Worm (Caenorhabditis elegans): ENCODE results near the gene idpb-3.

DNA sequence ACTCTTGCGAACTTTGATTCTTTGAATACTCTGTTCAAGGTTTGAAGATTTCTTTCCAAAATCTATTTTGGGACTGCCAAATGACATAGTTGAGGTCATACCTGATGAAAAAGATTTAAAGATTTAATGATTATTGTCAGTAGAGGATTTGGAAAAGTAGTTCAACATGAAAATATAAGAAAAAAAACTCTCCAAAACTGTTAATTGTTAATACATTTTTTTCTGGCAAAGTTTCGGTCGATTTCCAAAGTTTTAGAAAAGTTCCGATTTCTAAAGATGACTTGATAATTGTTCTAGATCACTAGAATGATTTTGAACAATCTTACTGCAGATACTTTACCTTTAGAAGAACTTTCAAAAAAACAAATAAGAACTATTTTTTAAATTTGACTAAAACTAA is 30.3 kb downstream of the idpb-3 start, which contains the start of gene C27A2.7:
- TF ChIP-seq nhr-25 (tag; optimal IDR thresholded peaks at IDR 0.05) (no peak), ama-1 (optimal IDR thresholded peaks at IDR 0.05) (no peak), nhr-77 (tag; optimal IDR thresholded peaks at IDR 0.05) (no peak), nhr-129 (tag; optimal IDR thresholded peaks at IDR 0.05) (no peak), lin-13 (GFP tag; optimal IDR thresholded peaks at IDR 0.05) (no peak), lsy-2 (tag; optimal IDR thresholded peaks at IDR 0.05) (no peak), nhr-12 (tag; optimal IDR thresholded peaks at IDR 0.05) (no peak), sma-3 (GFP tag; optimal IDR thresholded peaks at IDR 0.05) (no peak), F13H6.1 (tag; optimal IDR thresholded peaks at IDR 0.05) (no peak), unc-62 (GFP tag; optimal IDR thresholded peaks at IDR 0.05) (no peak), C34F6.9 (tag; optimal IDR thresholded peaks at IDR 0.05) (no peak), nhr-11 (tag; optimal IDR thresholded peaks at IDR 0.05) (no peak), skn-1 (tag; optimal IDR thresholded peaks at IDR 0.05) (no peak), unc-39 (tag; optimal IDR thresholded peaks at IDR 0.05) (no peak)
